Worm (Caenorhabditis elegans): ENCODE data around the gene tps-1.

Gene tps-1

ce11 chrX:17434234-17434633 is 40.1 kb downstream of the tps-1 start, which contains the start of gene fubl-3 (continued):
- TF ChIP-seq hmg-1.1 (GFP tag; IDR thresholded peaks at IDR 0.05), result peak; percentile 31; the same call in 1 of the 2 replicates
- no peak for TF ChIP-seq vab-7 (GFP tag; IDR thresholded peaks at IDR 0.05)
- no peak for TF ChIP-seq egl-27 (tag; optimal IDR thresholded peaks at IDR 0.05)
- no peak for TF ChIP-seq T26A8.4 (GFP tag; IDR thresholded peaks at IDR 0.05)
- TF ChIP-seq cey-2 (tag; optimal IDR thresholded peaks at IDR 0.05; ENCODE audit: borderline replicate concordance, insufficient read depth), result no peak
- TF ChIP-seq fkh-10 (GFP tag; optimal IDR thresholded peaks at IDR 0.05), result no peak
- peak; percentile 15 for TF ChIP-seq mxl-3 (GFP tag; optimal IDR thresholded peaks at IDR 0.05)
- TF ChIP-seq nhr-48 (tag; optimal IDR thresholded peaks at IDR 0.05), result no peak
- no peak for TF ChIP-seq arid-1 (GFP tag; conservative IDR thresholded peaks at IDR 0.05)
- TF ChIP-seq F37D6.2 (tag; optimal IDR thresholded peaks at IDR 0.05), result no peak
- no peak for TF ChIP-seq nhr-6 (tag; optimal IDR thresholded peaks at IDR 0.05)
- TF ChIP-seq rbr-2 (tag; optimal IDR thresholded peaks at IDR 0.05), result peak; percentile 35
- no peak for TF ChIP-seq ztf-11 (tag; optimal IDR thresholded peaks at IDR 0.05)
- no peak for TF ChIP-seq ama-1 (optimal IDR thresholded peaks at IDR 0.05)
- TF ChIP-seq nhr-102 (tag; optimal IDR thresholded peaks at IDR 0.05), result no peak
- TF ChIP-seq dmd-9 (GFP tag; IDR thresholded peaks at IDR 0.05), result no peak
- no peak for TF ChIP-seq daf-19 (GFP tag; conservative IDR thresholded peaks at IDR 0.05)
- no peak for TF ChIP-seq nhr-237 (tag; optimal IDR thresholded peaks at IDR 0.05)
- no peak for TF ChIP-seq nhr-41 (GFP tag; IDR thresholded peaks at IDR 0.05)
- no peak for TF ChIP-seq dpl-1 (GFP tag; optimal IDR thresholded peaks at IDR 0.05)
- TF ChIP-seq ztf-7 (tag; optimal IDR thresholded peaks at IDR 0.05), result no peak
- TF ChIP-seq madf-9 (GFP tag; conservative IDR thresholded peaks at IDR 0.05), result 0 out of 2 replicates have a peak, but pooled peaks have one; percentile 16
- no peak for TF ChIP-seq F44E2.7 (GFP tag; IDR thresholded peaks at IDR 0.05)
- TF ChIP-seq nhr-25 (tag; optimal IDR thresholded peaks at IDR 0.05; ENCODE audit: borderline replicate concordance, insufficient read depth), result no peak
- TF ChIP-seq lin-38 (GFP tag; IDR thresholded peaks at IDR 0.05), result no peak
- peak; percentile 36 for TF ChIP-seq mep-1 (tag; optimal IDR thresholded peaks at IDR 0.05)
- no peak for TF ChIP-seq nhr-10 (tag; optimal IDR thresholded peaks at IDR 0.05)
- no peak for TF ChIP-seq jun-1 (tag; optimal IDR thresholded peaks at IDR 0.05)
- TF ChIP-seq pqm-1 (tag; optimal IDR thresholded peaks at IDR 0.05), result no peak
- no peak for TF ChIP-seq T20F7.1 (GFP tag; optimal IDR thresholded peaks at IDR 0.05)
- TF ChIP-seq ceh-82 (tag; optimal IDR thresholded peaks at IDR 0.05), result no peak
- no peak for TF ChIP-seq snpc-1.2 (GFP tag; IDR thresholded peaks at IDR 0.05)
- no peak for TF ChIP-seq madf-5 (GFP tag; IDR thresholded peaks at IDR 0.05)
- TF ChIP-seq hif-1 (tag; optimal IDR thresholded peaks at IDR 0.05), result peak in 1 of 2 experiments; percentile 15
- TF ChIP-seq nhr-77 (tag; optimal IDR thresholded peaks at IDR 0.05), result no peak
- peak; percentile 17 for TF ChIP-seq nhr-28 (tag; optimal IDR thresholded peaks at IDR 0.05)
- TF ChIP-seq Y105C5A.15 (GFP tag; IDR thresholded peaks at IDR 0.05), result no peak
- 0 out of 2 replicates have a peak, but pooled peaks have one; percentile 16 for TF ChIP-seq nhr-42 (GFP tag; IDR thresholded peaks at IDR 0.05)
- no peak for TF ChIP-seq aly-2 (tag; optimal IDR thresholded peaks at IDR 0.05)
- no peak for TF ChIP-seq pha-4 (GFP tag; IDR thresholded peaks at IDR 0.05)
- no peak for TF ChIP-seq pha-4 (tag; optimal IDR thresholded peaks at IDR 0.05)
- no peak for TF ChIP-seq zfp-2 (tag; optimal IDR thresholded peaks at IDR 0.05)
- peak; percentile 43 for TF ChIP-seq hlh-30 (tag; optimal IDR thresholded peaks at IDR 0.05; ENCODE audit: insufficient read depth)
- no peak for TF ChIP-seq zag-1 (tag; optimal IDR thresholded peaks at IDR 0.05)
- no peak for TF ChIP-seq lin-39 (tag; optimal IDR thresholded peaks at IDR 0.05)
- TF ChIP-seq sdz-12 (GFP tag; optimal IDR thresholded peaks at IDR 0.05), result no peak
- peak; percentile 92 for TF ChIP-seq D1046.2 (GFP tag; IDR thresholded peaks at IDR 0.05)
- TF ChIP-seq lin-29 (GFP tag; IDR thresholded peaks at IDR 0.05), result no peak
- no peak for TF ChIP-seq ces-1 (GFP tag; optimal IDR thresholded peaks at IDR 0.05)
- no peak for TF ChIP-seq ceh-32 (tag; optimal IDR thresholded peaks at IDR 0.05; ENCODE audit: poor library complexity)
- TF ChIP-seq ZK546.5 (tag; optimal IDR thresholded peaks at IDR 0.05), result no peak
- no peak for TF ChIP-seq Y75B8A.6 (GFP tag; IDR thresholded peaks at IDR 0.05)
- TF ChIP-seq fos-1 (tag; optimal IDR thresholded peaks at IDR 0.05), result no peak

Data from whole organism, L4 larva.